Worm (Caenorhabditis elegans) whole organism, L2 larva: Measurements from ENCODE around the gene F31F6.3.
A peak's percentile ranks its signal among the peaks of the same experiment; 100 is the strongest.

ENCODE experiments used
- lin-39 ChIP-seq: fragments of 150-350 bp; optimal IDR thresholded peaks from 2 replicates; lab custom pipeline; 2014; ENCODE audit warnings: missing biosample characterization, missing genetic modification reagents, missing genetic modification characterization
- mab-5 ChIP-seq: fragments of 150-350 bp; optimal IDR thresholded peaks from 2 replicates; lab custom pipeline; 2014; ENCODE audit warnings: missing biosample characterization, missing genetic modification characterization
- nhr-11 ChIP-seq: fragments of 150-350 bp; optimal IDR thresholded peaks from 2 replicates; lab custom pipeline; 2014; ENCODE audit warnings: missing biosample characterization, missing genetic modification characterization
- nhr-77 ChIP-seq: fragments of 150-350 bp; optimal IDR thresholded peaks from 2 replicates; lab custom pipeline; 2014; ENCODE audit warnings: missing biosample characterization, missing genetic modification characterization
- unc-55 ChIP-seq: fragments of 150-350 bp; sonication (generic microtip); optimal IDR thresholded peaks from 3 replicates; lab custom pipeline; 2014; ENCODE audit warnings: missing biosample characterization, missing genetic modification reagents, missing genetic modification characterization

ce11 chrX:14853712-14854217 lies 18.9 kb downstream of the F31F6.3 start, which contains the start of the genes C27C12.1 and C27C12.4:
- peak; percentile 43 for TF ChIP-seq nhr-77 (tag; lab: Kevin White, UChicago)
- TF ChIP-seq unc-55 (GFP tag; lab: Kevin White, UChicago), result peak; percentile 96
- peak; percentile 82 for TF ChIP-seq mab-5
- no peak for TF ChIP-seq nhr-11 (tag; lab: Kevin White, UChicago)
- TF ChIP-seq lin-39 (tag; lab: Kevin White, UChicago), result no peak
